ENCODE assay signal across 3 worm cellular contexts in genomic region chrIV:12170396-12170795, ce11.
TF ChIP-seq lines count a peak whose summit lies in the region.

No protein-coding gene starts in this region.

TF ChIP-seq in whole organism, L4 larva, 104 proteins besides CTCF, POLR2A, EP300 and RAD21:
- TF ChIP-seq madf-5 (GFP tag; IDR thresholded peaks at IDR 0.05; lab: Robert Waterston, UW) (peak in 1 of 2 experiments; percentile 78; a peak in 2 of 4 replicates), lim-7 (GFP tag; IDR thresholded peaks at IDR 0.05; lab: Robert Waterston, UW) (0 out of 2 replicates have a peak, but pooled peaks have one; percentile 40)

TF ChIP-seq in whole organism, early embryonic, 17 proteins besides CTCF, POLR2A, EP300 and RAD21:
- peak; percentile 56; the same call in 1 of the 2 replicates for TF ChIP-seq flt-1 (GFP tag; IDR thresholded peaks at IDR 0.05; lab: Robert Waterston, UW)

TF ChIP-seq in whole organism, young adult, 124 proteins besides CTCF, POLR2A, EP300 and RAD21:
- TF ChIP-seq madf-3 (GFP tag; IDR thresholded peaks at IDR 0.05; lab: Robert Waterston, UW), result 0 out of 2 replicates have a peak, but pooled peaks have one; percentile 24
TF ChIP-seq in whole organism, young adult: peak in this region for 1; not testable (repeated sequence) for 123.
